Worm (Caenorhabditis elegans) whole organism, L4/young adult: ENCODE results near the gene srx-51.

Experiments
- W03F9.2 ChIP-seq: fragments of 150-350 bp; optimal IDR thresholded peaks from 2 replicates; lab custom pipeline; 2014; ENCODE audit warnings: missing biosample characterization, missing genetic modification characterization
- dao-5 ChIP-seq: sonication (generic microtip); optimal IDR thresholded peaks from 2 replicates; lab custom pipeline; 2016; ENCODE audit warnings: missing genotype, missing genetic modification characterization, moderate library complexity, missing compliant biosample characterization
- him-1 ChIP-seq: sonication (generic microtip); optimal IDR thresholded peaks from 2 replicates; lab custom pipeline; 2016; ENCODE audit warnings: missing genotype, missing genetic modification reagents, missing genetic modification characterization, missing compliant biosample characterization

ce11 chrV:15285984-15286383 lies 4.3 kb downstream of the srx-51 start:
- no peak for TF ChIP-seq him-1
- no peak for TF ChIP-seq dao-5 (tag; lab: Kevin White, UChicago)
- no peak for TF ChIP-seq W03F9.2 (tag; lab: Kevin White, UChicago)
